Fruit fly (Drosophila melanogaster): ENCODE measurements around the gene CG9981.

- TF ChIP-seq Abd-B (GFP tag; optimal IDR thresholded peaks at IDR 0.05), result no peak
- TF ChIP-seq Hr83 (GFP tag; optimal IDR thresholded peaks at IDR 0.05; ENCODE audit: poor library complexity, severe bottlenecking), result no peak
- TF ChIP-seq psq (GFP tag; optimal IDR thresholded peaks at IDR 0.05), result no peak
- no peak for TF ChIP-seq CrebA (GFP tag; optimal IDR thresholded peaks at IDR 0.05; ENCODE audit: borderline replicate concordance)
Measured at dm6 chrX:16404803-16405202, at the start of gene CG9981.
